Worm (Caenorhabditis elegans) whole organism, mixed stage, embryonic: ENCODE data around the gene Y27F2A.10.
"Not testable (repeated sequence)": the region's sequence is repeated elsewhere in the genome, so short reads cannot be mapped to it uniquely, and the experiment has no call there.

ENCODE experiments used
- M03D4.4 ChIP-seq: sonication (generic microtip); optimal IDR thresholded peaks from 2 replicates; lab custom pipeline; 2017; ENCODE audit warnings: mild to moderate bottlenecking, missing genetic modification characterization, missing compliant biosample characterization
- bed-3 ChIP-seq: fragments of 200-800 bp; sonication (Bioruptor generic); optimal IDR thresholded peaks from 3 replicates; lab custom pipeline; 2018; ENCODE audit warnings: mild to moderate bottlenecking, missing genetic modification characterization, moderate library complexity, missing compliant biosample characterization
- ceh-39 ChIP-seq: fragments of 150-350 bp; optimal IDR thresholded peaks from 2 replicates; lab custom pipeline; 2014; ENCODE audit warnings: missing biosample characterization, missing genetic modification characterization
- ceh-83 ChIP-seq: fragments of 200-800 bp; sonication (Bioruptor generic); optimal IDR thresholded peaks from 2 replicates; lab custom pipeline; 2018; ENCODE audit warnings: mild to moderate bottlenecking, missing genetic modification characterization, missing compliant biosample characterization
- drap-1 ChIP-seq: fragments of 200-800 bp; sonication (Bioruptor generic); optimal IDR thresholded peaks from 3 replicates; lab custom pipeline; 2018; ENCODE audit warnings: mild to moderate bottlenecking, missing genetic modification characterization, missing compliant biosample characterization
- elt-1 ChIP-seq: sonication (generic microtip); optimal IDR thresholded peaks from 2 replicates; lab custom pipeline; 2017; ENCODE audit warnings: missing genetic modification characterization, mild to moderate bottlenecking, missing compliant biosample characterization, antibody characterized with exemption, moderate library complexity, borderline replicate concordance; ENCODE audit not compliant: insufficient read depth
- flh-1 ChIP-seq: fragments of 200-800 bp; sonication (Bioruptor generic); optimal IDR thresholded peaks from 2 replicates; lab custom pipeline; 2018; ENCODE audit warnings: mild to moderate bottlenecking, missing genetic modification characterization, moderate library complexity, missing compliant biosample characterization
- ham-2 ChIP-seq: fragments of 200-800 bp; sonication (Bioruptor generic); optimal IDR thresholded peaks from 2 replicates; lab custom pipeline; 2018; ENCODE audit warnings: mild to moderate bottlenecking, missing genetic modification characterization, missing compliant biosample characterization
- hlh-1 ChIP-seq: fragments of 150-350 bp; optimal IDR thresholded peaks from 2 replicates; lab custom pipeline; 2014; ENCODE audit warnings: missing biosample characterization, missing genetic modification reagents, missing genetic modification characterization
- lsy-2 ChIP-seq: fragments of 150-350 bp; optimal IDR thresholded peaks from 2 replicates; lab custom pipeline; 2014; ENCODE audit warnings: missing biosample characterization, missing genetic modification characterization
- mab-5 ChIP-seq: fragments of 150-350 bp; optimal IDR thresholded peaks from 2 replicates; lab custom pipeline; 2014; ENCODE audit warnings: missing biosample characterization, missing genetic modification characterization
- mep-1 ChIP-seq: fragments of 150-350 bp; optimal IDR thresholded peaks from 2 replicates; lab custom pipeline; 2017; ENCODE audit warnings: missing biosample characterization, missing genetic modification reagents, missing genetic modification characterization, inconsistent platforms
- mls-2 ChIP-seq: sonication (generic microtip); optimal IDR thresholded peaks from 2 replicates; lab custom pipeline; 2016; ENCODE audit warnings: mild to moderate bottlenecking, missing genetic modification characterization, moderate library complexity, missing compliant biosample characterization
- nhr-12 ChIP-seq: fragments of 150-350 bp; optimal IDR thresholded peaks from 2 replicates; lab custom pipeline; 2014; ENCODE audit warnings: missing biosample characterization, missing genetic modification characterization
- nhr-237 ChIP-seq: fragments of 150-350 bp; optimal IDR thresholded peaks from 2 replicates; lab custom pipeline; 2014; ENCODE audit warnings: missing biosample characterization, missing genetic modification characterization
- nhr-28 ChIP-seq: fragments of 150-350 bp; optimal IDR thresholded peaks from 2 replicates; lab custom pipeline; 2014; ENCODE audit warnings: missing biosample characterization, missing genetic modification characterization
- pha-4 ChIP-seq: fragments of 150-350 bp; optimal IDR thresholded peaks from 2 replicates; lab custom pipeline; 2018; ENCODE audit warnings: missing biosample characterization, missing genetic modification reagents, missing genetic modification characterization
- sem-2 ChIP-seq: fragments of 200-800 bp; sonication (Bioruptor generic); optimal IDR thresholded peaks from 2 replicates; lab custom pipeline; 2018; ENCODE audit warnings: mild to moderate bottlenecking, missing genetic modification characterization, missing compliant biosample characterization
- snpc-4 ChIP-seq: fragments of 150-350 bp; optimal IDR thresholded peaks from 2 replicates; lab custom pipeline; 2014; ENCODE audit warnings: missing biosample characterization, missing genetic modification characterization
- sptf-1 ChIP-seq: sonication (generic microtip); optimal IDR thresholded peaks from 2 replicates; lab custom pipeline; 2017; ENCODE audit warnings: mild to moderate bottlenecking, missing genetic modification characterization, moderate library complexity, missing compliant biosample characterization
- tbx-8 ChIP-seq: fragments of 200-800 bp; sonication (Bioruptor generic); optimal IDR thresholded peaks from 2 replicates; lab custom pipeline; 2018; ENCODE audit warnings: mild to moderate bottlenecking, missing genetic modification characterization, moderate library complexity, missing compliant biosample characterization
- unc-62 ChIP-seq: fragments of 150-350 bp; optimal IDR thresholded peaks from 2 replicates; lab custom pipeline; 2014; ENCODE audit warnings: missing biosample characterization, missing genetic modification reagents, missing genetic modification characterization
- ztf-11 ChIP-seq: fragments of 150-350 bp; optimal IDR thresholded peaks from 2 replicates; lab custom pipeline; 2014; ENCODE audit warnings: missing biosample characterization, missing genetic modification characterization

Y27F2A.10 gene

DNA sequence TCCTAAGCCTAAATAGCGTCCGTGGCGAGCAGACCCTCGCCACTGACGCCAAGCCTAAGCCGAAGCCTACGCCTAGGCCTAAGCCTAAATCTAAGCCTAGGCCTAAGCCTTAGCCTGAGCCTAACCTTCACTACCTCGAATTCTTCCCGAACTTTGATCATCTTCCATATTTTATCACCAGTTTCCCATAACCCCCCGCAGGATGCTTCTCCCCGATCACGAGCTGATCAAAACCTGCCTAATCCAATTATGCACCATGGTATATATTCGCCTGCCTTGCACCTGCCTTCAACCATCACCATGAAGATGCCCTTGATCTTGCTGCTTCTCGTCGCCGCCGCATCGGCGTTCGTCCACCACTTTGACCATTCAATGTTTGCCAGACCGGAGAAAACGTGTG, 45.3 kb downstream of the Y27F2A.10 start, which contains the start of gene ins-31:
Gene ins-31 (plus strand): TSS at position 301 of the 400 bp plus-strand sequence.
- TF ChIP-seq mab-5 (tag; lab: Kevin White, UChicago); bed-3 (GFP tag; lab: Kevin White, UChicago); sem-2: not testable (repeated sequence)

ce11 chrII:3126341-3126740, 45.7 kb downstream of the Y27F2A.10 start, which contains the start of gene ins-19:
ins-19 (minus strand) TSS chrII:3126441.
- no peak for TF ChIP-seq flh-1 (GFP tag; lab: Kevin White, UChicago)
- TF ChIP-seq nhr-237 (tag; lab: Kevin White, UChicago), result no peak
- no peak for TF ChIP-seq mls-2 (tag; lab: Kevin White, UChicago)
- TF ChIP-seq snpc-4 (tag; lab: Kevin White, UChicago), result no peak
- no peak for TF ChIP-seq pha-4 (tag; lab: Kevin White, UChicago)
- no peak for TF ChIP-seq M03D4.4 (tag; lab: Kevin White, UChicago)
- no peak for TF ChIP-seq bed-3 (GFP tag; lab: Kevin White, UChicago)
- no peak for TF ChIP-seq ceh-83 (GFP tag; lab: Kevin White, UChicago)
- TF ChIP-seq mep-1 (tag; lab: Kevin White, UChicago), result no peak
- no peak for TF ChIP-seq unc-62 (GFP tag; lab: Kevin White, UChicago)
- no peak for TF ChIP-seq drap-1
- no peak for TF ChIP-seq nhr-28 (tag; lab: Kevin White, UChicago)
- TF ChIP-seq sptf-1, result no peak
- TF ChIP-seq lsy-2, result no peak
- TF ChIP-seq elt-1, result no peak
- TF ChIP-seq nhr-12 (tag; lab: Kevin White, UChicago), result no peak
- TF ChIP-seq tbx-8, result no peak
- TF ChIP-seq hlh-1 (tag; lab: Kevin White, UChicago), result no peak

DNA sequence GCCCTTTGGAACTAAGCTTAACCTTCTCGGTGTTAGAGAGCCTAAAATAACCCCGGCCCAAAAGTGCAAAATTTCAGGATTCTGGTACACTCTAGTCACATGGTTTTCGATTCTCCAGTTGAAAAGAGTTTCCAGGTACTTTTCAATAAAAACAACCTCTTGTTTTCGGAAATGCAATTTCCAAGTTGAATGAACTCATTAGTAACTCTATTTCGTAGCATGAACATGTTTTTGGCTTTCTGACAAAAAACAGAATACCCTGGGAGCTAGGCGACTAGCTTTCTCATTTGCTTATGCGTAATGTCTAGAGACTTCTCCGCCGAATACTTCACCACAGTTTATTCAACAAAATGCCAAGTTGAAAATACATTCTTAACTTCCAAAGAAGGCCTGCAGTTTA, 48.9 kb downstream of the Y27F2A.10 start, which contains the start of gene srh-71:
Gene srh-71 (plus strand): TSS at position 301 of the 400 bp plus-strand sequence.
- TF ChIP-seq elt-1 (no peak), tbx-8 (no peak), ztf-11 (tag; lab: Kevin White, UChicago) (no peak), drap-1 (no peak), ham-2 (GFP tag; lab: Kevin White, UChicago) (no peak), nhr-28 (tag; lab: Kevin White, UChicago) (no peak), bed-3 (GFP tag; lab: Kevin White, UChicago) (no peak), ceh-39 (tag; lab: Kevin White, UChicago) (no peak), lsy-2 (no peak)
